Worm (Caenorhabditis elegans) whole organism, L4/young adult: ENCODE measurements around the gene mks-3.

Experiments used
- W03F9.2 ChIP-seq: fragments of 150-350 bp; optimal IDR thresholded peaks from 2 replicates; lab custom pipeline; 2014; ENCODE audit warnings: missing biosample characterization, missing genetic modification characterization
- dao-5 ChIP-seq: sonication (generic microtip); optimal IDR thresholded peaks from 2 replicates; lab custom pipeline; 2016; ENCODE audit warnings: missing genotype, missing genetic modification characterization, moderate library complexity, missing compliant biosample characterization

DNA sequence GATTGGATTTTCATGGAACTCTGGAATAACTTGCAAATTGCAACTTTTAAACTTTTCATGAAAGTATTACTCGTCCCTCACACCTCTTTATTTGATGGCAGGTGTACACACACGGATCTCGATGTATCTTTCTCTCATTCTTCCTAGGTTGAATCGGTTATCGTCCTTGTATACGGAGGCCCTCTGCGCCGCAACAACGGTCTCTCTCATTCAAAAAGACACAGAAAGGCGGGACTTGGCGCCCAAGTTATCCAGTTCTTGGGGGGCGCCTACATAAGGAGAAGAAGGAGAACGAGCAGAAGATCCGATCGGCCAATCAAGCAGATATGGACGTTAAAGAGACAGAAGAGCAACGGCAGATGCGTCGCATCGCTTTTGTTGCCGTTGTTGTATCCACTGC, 39.6 kb downstream of the mks-3 start, which contains the start of gene rol-8:
- TF ChIP-seq dao-5 (tag; lab: Kevin White, UChicago) (no peak), W03F9.2 (no peak)
